Fruit fly (Drosophila melanogaster) whole organism, pupa: Measurements from ENCODE around the gene galectin.

ENCODE experiments used
- CG10348 ChIP-seq: fragments of 200-800 bp; sonication (Bioruptor generic); IDR thresholded peaks from 2 replicates; pipeline ENCODE4 v1.3.6; 2022; ENCODE audit warnings: missing biosample characterization, missing genetic modification characterization
- CG12605 ChIP-seq: fragments of 200-800 bp; sonication (Bioruptor generic); IDR thresholded peaks from 2 replicates; pipeline ENCODE4 v1.3.6; 2022; ENCODE audit warnings: missing biosample characterization, missing genetic modification characterization
- CG13204 ChIP-seq: fragments of 200-800 bp; sonication (Bioruptor generic); optimal IDR thresholded peaks from 2 replicates; lab custom pipeline; 2018; ENCODE audit warnings: missing biosample characterization, mild to moderate bottlenecking, missing genetic modification characterization, moderate library complexity
- CG14655 ChIP-seq: fragments of 200-800 bp; sonication (Bioruptor generic); optimal IDR thresholded peaks from 3 replicates; lab custom pipeline; 2017; ENCODE audit warnings: mild to moderate bottlenecking, missing biosample characterization, missing genetic modification reagents, missing genetic modification characterization
- CG15710 ChIP-seq: fragments of 200-800 bp; sonication (Bioruptor generic); optimal IDR thresholded peaks from 2 replicates; lab custom pipeline; 2018; ENCODE audit warnings: missing biosample characterization, mild to moderate bottlenecking, missing genetic modification characterization, moderate library complexity
- CG17806 ChIP-seq: fragments of 200-800 bp; sonication (Bioruptor generic); optimal IDR thresholded peaks from 2 replicates; lab custom pipeline; 2018; ENCODE audit warnings: missing biosample characterization, mild to moderate bottlenecking, missing genetic modification characterization, moderate library complexity
- CG32121 ChIP-seq: fragments of 200-800 bp; sonication (Bioruptor generic); IDR thresholded peaks from 2 replicates; pipeline ENCODE4 v1.3.6; 2022; ENCODE audit warnings: missing biosample characterization, missing genetic modification characterization
- CG34367 ChIP-seq: fragments of 200-800 bp; sonication (Bioruptor generic); optimal IDR thresholded peaks from 2 replicates; lab custom pipeline; 2018; ENCODE audit warnings: missing biosample characterization, mild to moderate bottlenecking, missing genetic modification characterization
- CG4496 ChIP-seq: fragments of 200-800 bp; sonication (Bioruptor generic); IDR thresholded peaks from 3 replicates; pipeline ENCODE4 v1.3.6; 2022; ENCODE audit warnings: missing biosample characterization, missing genetic modification characterization
- CG8159 ChIP-seq: fragments of 200-800 bp; sonication (Bioruptor generic); optimal IDR thresholded peaks from 3 replicates; lab custom pipeline; 2018; ENCODE audit warnings: missing biosample characterization, mild to moderate bottlenecking, missing genetic modification characterization, moderate library complexity
- CG8301 ChIP-seq: fragments of 200-800 bp; sonication (Bioruptor generic); optimal IDR thresholded peaks from 2 replicates; lab custom pipeline; 2018; ENCODE audit warnings: missing biosample characterization, mild to moderate bottlenecking, missing genetic modification characterization
- CG9948 ChIP-seq: fragments of 200-800 bp; sonication (Bioruptor generic); optimal IDR thresholded peaks from 2 replicates; lab custom pipeline; 2018; ENCODE audit warnings: missing biosample characterization, mild to moderate bottlenecking, missing genetic modification characterization, moderate library complexity
- D1 ChIP-seq: fragments of 200-800 bp; sonication (Bioruptor generic); optimal IDR thresholded peaks from 2 replicates; lab custom pipeline; 2018; ENCODE audit warnings: missing biosample characterization, mild to moderate bottlenecking, missing genetic modification characterization, moderate library complexity
- EcR ChIP-seq: fragments of 200-800 bp; sonication (Bioruptor generic); optimal IDR thresholded peaks from 3 replicates; lab custom pipeline; 2019; ENCODE audit warnings: missing biosample characterization, missing genetic modification characterization, mild to moderate bottlenecking, moderate library complexity, missing genetic modification reagents
- Ets98B ChIP-seq: fragments of 200-800 bp; sonication (Bioruptor generic); IDR thresholded peaks from 2 replicates; pipeline ENCODE4 v1.3.6; 2022; ENCODE audit warnings: missing biosample characterization, missing genetic modification characterization
- Pif1A ChIP-seq: fragments of 200-800 bp; sonication (Bioruptor generic); optimal IDR thresholded peaks from 3 replicates; lab custom pipeline; 2016; ENCODE audit warnings: missing biosample characterization, missing genetic modification characterization
- Pif1B ChIP-seq: fragments of 200-800 bp; sonication (Bioruptor generic); optimal IDR thresholded peaks from 3 replicates; lab custom pipeline; 2016; ENCODE audit warnings: missing biosample characterization, missing genetic modification characterization
- Snoo ChIP-seq: fragments of 200-800 bp; sonication (Bioruptor generic); optimal IDR thresholded peaks from 3 replicates; lab custom pipeline; 2017; ENCODE audit warnings: missing biosample characterization, mild to moderate bottlenecking, missing genetic modification characterization, inconsistent platforms
- fd96Ca ChIP-seq: fragments of 200-800 bp; sonication (Bioruptor generic); IDR thresholded peaks from 3 replicates; pipeline ENCODE4 v1.3.6; 2022; ENCODE audit warnings: missing biosample characterization, missing genetic modification characterization
- gl ChIP-seq: fragments of 200-800 bp; sonication (Bioruptor generic); optimal IDR thresholded peaks from 2 replicates; lab custom pipeline; 2018; ENCODE audit warnings: missing biosample characterization, mild to moderate bottlenecking, missing genetic modification characterization
- rn ChIP-seq: fragments of 200-800 bp; sonication (Bioruptor generic); IDR thresholded peaks from 2 replicates; pipeline ENCODE4 v1.3.6; 2022; ENCODE audit warnings: missing biosample characterization, missing genetic modification characterization

The galectin gene

DNA sequence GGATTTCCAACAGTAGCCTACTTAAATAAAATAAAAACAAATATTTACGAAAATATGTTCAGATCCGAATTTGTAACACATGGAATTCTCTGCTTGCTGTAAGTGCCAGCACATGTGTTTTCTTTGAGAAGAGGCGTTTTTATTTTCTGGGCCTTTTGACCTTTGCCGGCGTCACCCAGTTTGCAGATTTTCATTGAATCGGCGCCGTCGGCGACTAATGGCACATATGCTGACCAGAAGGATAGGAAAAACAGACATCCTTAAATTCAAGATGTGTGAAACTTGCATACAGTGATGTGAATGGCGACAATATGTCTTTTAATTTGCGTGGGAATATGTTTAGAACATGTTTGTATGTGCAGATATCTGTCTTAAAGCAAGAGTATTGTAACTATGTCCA is 18.5 kb downstream of the galectin start:
- no peak for TF ChIP-seq CG13204 (GFP tag; lab: Kevin White, UChicago)
- no peak for TF ChIP-seq CG8159 (tag; lab: Kevin White, UChicago)
- no peak for TF ChIP-seq EcR (GFP tag; lab: Kevin White, UChicago)
- TF ChIP-seq CG32121 (GFP tag; lab: Robert Waterston, UW): no peak
- TF ChIP-seq Pif1B: no peak
- TF ChIP-seq CG9948 (tag; lab: Kevin White, UChicago): no peak
- no peak for TF ChIP-seq Snoo
- TF ChIP-seq CG34367 (tag; lab: Kevin White, UChicago): no peak
- no peak for TF ChIP-seq fd96Ca (GFP tag; lab: Robert Waterston, UW)
- no peak for TF ChIP-seq CG10348 (GFP tag; lab: Robert Waterston, UW)
- TF ChIP-seq Pif1A (GFP tag; lab: Kevin White, UChicago): no peak
- no peak for TF ChIP-seq rn (GFP tag; lab: Robert Waterston, UW)
- no peak for TF ChIP-seq CG14655 (GFP tag; lab: Kevin White, UChicago)
- no peak for TF ChIP-seq CG4496
- no peak for TF ChIP-seq gl (tag; lab: Kevin White, UChicago)
- TF ChIP-seq Ets98B (GFP tag; lab: Robert Waterston, UW): no peak
- TF ChIP-seq CG12605 (GFP tag; lab: Robert Waterston, UW): no peak
- TF ChIP-seq CG8301 (tag; lab: Kevin White, UChicago): no peak
- TF ChIP-seq CG15710 (tag; lab: Kevin White, UChicago): no peak
- no peak for TF ChIP-seq CG17806 (tag; lab: Kevin White, UChicago)

DNA sequence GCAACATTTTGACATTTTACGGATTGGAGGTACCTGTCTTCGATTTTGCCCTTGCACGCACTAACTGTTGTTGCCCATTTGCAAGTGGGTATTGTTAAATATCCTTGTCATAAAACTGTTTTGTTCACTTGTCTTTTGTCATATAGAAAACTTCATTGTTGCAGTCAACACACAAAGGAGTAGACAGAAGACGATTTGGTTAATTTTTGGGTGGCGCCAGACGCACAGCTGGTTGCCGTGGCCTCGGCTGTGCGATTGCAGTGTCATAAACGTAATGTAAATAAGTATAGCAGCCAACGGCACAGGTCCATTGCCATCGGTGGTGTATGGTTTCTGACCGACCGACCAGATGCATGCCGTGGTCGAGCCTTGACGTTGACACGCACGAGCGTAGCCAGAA is 19.8 kb downstream of the galectin start:
- TF ChIP-seq CG8159 (tag; lab: Kevin White, UChicago) (no peak), Ets98B (GFP tag; lab: Robert Waterston, UW) (no peak), CG14655 (GFP tag; lab: Kevin White, UChicago) (no peak), CG8301 (tag; lab: Kevin White, UChicago) (no peak), gl (tag; lab: Kevin White, UChicago) (no peak)

dm6 chr2L:91830-92229 is 20.3 kb downstream of the galectin start:
- TF ChIP-seq D1 (tag; lab: Kevin White, UChicago) (peak; percentile 57), CG17806 (tag; lab: Kevin White, UChicago) (peak; percentile 87), EcR (GFP tag; lab: Kevin White, UChicago) (peak; percentile 44), rn (GFP tag; lab: Robert Waterston, UW) (no peak), CG9948 (tag; lab: Kevin White, UChicago) (peak; percentile 78), gl (tag; lab: Kevin White, UChicago) (peak; percentile 82), CG34367 (tag; lab: Kevin White, UChicago) (peak; percentile 87), Ets98B (GFP tag; lab: Robert Waterston, UW) (peak; percentile 43; the same call in 1 of the 2 replicates), CG15710 (tag; lab: Kevin White, UChicago) (peak; percentile 90), CG10348 (GFP tag; lab: Robert Waterston, UW) (no peak), Pif1B (peak; percentile 87), CG32121 (GFP tag; lab: Robert Waterston, UW) (no peak), fd96Ca (GFP tag; lab: Robert Waterston, UW) (no peak; the same call in 2 of the 3 replicates), Snoo (peak; percentile 71), CG8301 (tag; lab: Kevin White, UChicago) (peak; percentile 86), CG14655 (GFP tag; lab: Kevin White, UChicago) (peak; percentile 90), Pif1A (GFP tag; lab: Kevin White, UChicago) (peak; percentile 81), CG13204 (GFP tag; lab: Kevin White, UChicago) (no peak), CG12605 (GFP tag; lab: Robert Waterston, UW) (no peak), CG8159 (tag; lab: Kevin White, UChicago) (peak; percentile 87), CG4496 (peak; percentile 80)
- TF ChIP-seq, all 21 proteins: peak for 15

DNA sequence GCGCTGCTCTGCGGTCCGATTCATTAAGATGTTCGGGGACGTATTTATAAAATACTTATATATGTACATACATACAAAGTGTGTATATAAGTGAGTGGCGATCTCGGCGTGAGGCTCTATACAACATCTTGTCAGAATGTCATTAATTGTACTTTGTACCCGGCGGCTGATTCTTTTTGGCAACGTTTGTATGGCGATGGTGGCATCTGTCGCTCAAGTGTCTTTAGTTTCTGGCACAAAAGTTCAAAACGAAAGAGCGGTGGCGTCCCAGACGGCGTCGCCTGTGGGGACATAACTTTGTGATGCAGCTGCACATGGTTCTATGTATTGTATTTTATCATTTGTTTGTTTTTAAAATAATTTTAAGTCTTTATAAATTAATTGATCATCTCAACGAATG is 21.4 kb downstream of the galectin start:
- TF ChIP-seq CG14655 (GFP tag; lab: Kevin White, UChicago) (no peak), CG9948 (tag; lab: Kevin White, UChicago) (no peak), Ets98B (GFP tag; lab: Robert Waterston, UW) (peak; percentile 54; the same call in 1 of the 2 replicates), fd96Ca (GFP tag; lab: Robert Waterston, UW) (0 out of 3 replicates have a peak, but pooled peaks have one; percentile 27)

DNA sequence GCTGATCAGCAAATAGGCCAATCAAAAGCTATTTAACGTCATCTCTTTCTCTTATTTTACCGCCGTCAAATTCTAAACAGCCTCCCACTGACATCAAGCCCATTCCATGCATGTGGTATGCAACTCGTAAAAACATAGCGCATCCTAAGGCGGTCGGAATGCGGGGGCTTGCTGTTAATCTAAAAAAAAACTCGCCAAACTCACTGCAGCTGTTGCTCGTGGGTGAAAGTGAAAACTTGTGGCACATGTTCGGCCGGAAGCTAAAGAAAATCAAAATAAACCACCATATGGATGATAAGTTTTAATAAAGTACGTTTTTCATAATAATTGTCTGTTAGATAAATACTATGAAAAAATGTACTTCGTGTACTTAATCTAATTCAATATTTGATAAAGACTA is 22.5 kb downstream of the galectin start:
- no peak for TF ChIP-seq CG13204 (GFP tag; lab: Kevin White, UChicago)
- TF ChIP-seq CG32121 (GFP tag; lab: Robert Waterston, UW): peak; percentile 20; the same call in 1 of the 2 replicates
- TF ChIP-seq, all 21 proteins: peak for 1

DNA sequence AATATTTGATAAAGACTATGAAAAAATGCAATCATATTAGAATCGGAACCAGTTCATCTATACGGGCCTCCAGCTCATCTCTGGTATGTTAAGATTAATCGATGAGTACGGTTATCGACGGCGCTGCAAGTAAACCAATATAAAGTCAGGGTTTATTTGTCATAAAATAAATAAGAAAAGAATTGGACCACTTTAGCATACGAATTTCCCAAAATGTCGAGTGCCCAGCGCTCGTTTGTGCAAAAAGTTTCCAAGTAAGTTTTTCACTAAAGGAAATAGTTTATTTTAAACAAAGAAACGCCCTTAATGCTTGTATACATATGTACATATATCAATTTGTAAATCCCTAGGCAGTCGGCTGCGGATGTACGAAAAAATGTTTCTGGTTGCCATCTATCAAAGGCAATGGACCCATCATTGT is 23.1 kb downstream of the galectin start, which contains the start of gene Zir:
Gene Zir, plus strand, starts transcription at position 101 of the 421 bp plus-strand sequence.
- TF ChIP-seq rn (GFP tag; lab: Robert Waterston, UW) (no peak), CG9948 (tag; lab: Kevin White, UChicago) (no peak), EcR (GFP tag; lab: Kevin White, UChicago) (no peak), CG14655 (GFP tag; lab: Kevin White, UChicago) (no peak), fd96Ca (GFP tag; lab: Robert Waterston, UW) (no peak), CG17806 (tag; lab: Kevin White, UChicago) (no peak), CG15710 (tag; lab: Kevin White, UChicago) (no peak), Pif1A (GFP tag; lab: Kevin White, UChicago) (no peak), CG12605 (GFP tag; lab: Robert Waterston, UW) (no peak), Pif1B (no peak), gl (tag; lab: Kevin White, UChicago) (no peak), CG4496 (no peak), CG10348 (GFP tag; lab: Robert Waterston, UW) (no peak), D1 (tag; lab: Kevin White, UChicago) (no peak)
